Worm (Caenorhabditis elegans): ENCODE results near the gene ucr-1.
A peak's percentile ranks its signal among the peaks of the same experiment; 100 is the strongest.

DNA sequence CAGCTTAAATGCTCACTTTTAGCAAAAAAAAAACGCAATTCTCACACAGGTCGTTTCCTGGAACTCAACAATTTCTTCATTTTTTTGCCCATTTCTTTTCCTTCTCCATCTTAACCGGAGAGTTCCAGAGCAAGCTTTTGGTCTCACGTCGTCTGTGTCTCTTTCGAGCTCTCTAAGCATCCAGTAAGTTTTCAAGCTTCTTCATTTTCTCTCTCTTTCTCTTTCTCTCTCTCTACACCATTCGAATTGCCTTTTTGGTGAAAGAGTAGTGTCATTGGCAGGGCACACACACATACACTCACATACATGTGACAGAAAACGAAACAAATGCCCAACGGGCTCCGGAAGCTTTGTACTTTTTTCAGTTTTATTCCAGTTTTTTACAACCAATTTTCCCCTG lies 48.0 kb downstream of the ucr-1 start:
- TF ChIP-seq zag-1 (tag; optimal IDR thresholded peaks at IDR 0.05) (peak; percentile 53), unc-55 (GFP tag; optimal IDR thresholded peaks at IDR 0.05) (peak; percentile 63), mdl-1 (tag; optimal IDR thresholded peaks at IDR 0.05) (peak in 1 of 2 experiments; percentile 11), nhr-12 (tag; optimal IDR thresholded peaks at IDR 0.05) (no peak), ZK546.5 (tag; optimal IDR thresholded peaks at IDR 0.05) (no peak), ceh-16 (tag; optimal IDR thresholded peaks at IDR 0.05) (no peak), peb-1 (tag; optimal IDR thresholded peaks at IDR 0.05) (no peak), nhr-129 (tag; optimal IDR thresholded peaks at IDR 0.05) (peak; percentile 74), nhr-11 (tag; optimal IDR thresholded peaks at IDR 0.05) (no peak), lsy-2 (tag; optimal IDR thresholded peaks at IDR 0.05) (peak in 1 of 2 experiments; percentile 72), nhr-10 (tag; optimal IDR thresholded peaks at IDR 0.05) (no peak), nhr-237 (tag; optimal IDR thresholded peaks at IDR 0.05) (no peak), lin-13 (GFP tag; optimal IDR thresholded peaks at IDR 0.05) (peak; percentile 8), lin-39 (tag; optimal IDR thresholded peaks at IDR 0.05) (no peak)

Data from whole organism, L2 larva.